Worm (Caenorhabditis elegans): ENCODE results near the gene kcnl-3.

Gene kcnl-3

DNA sequence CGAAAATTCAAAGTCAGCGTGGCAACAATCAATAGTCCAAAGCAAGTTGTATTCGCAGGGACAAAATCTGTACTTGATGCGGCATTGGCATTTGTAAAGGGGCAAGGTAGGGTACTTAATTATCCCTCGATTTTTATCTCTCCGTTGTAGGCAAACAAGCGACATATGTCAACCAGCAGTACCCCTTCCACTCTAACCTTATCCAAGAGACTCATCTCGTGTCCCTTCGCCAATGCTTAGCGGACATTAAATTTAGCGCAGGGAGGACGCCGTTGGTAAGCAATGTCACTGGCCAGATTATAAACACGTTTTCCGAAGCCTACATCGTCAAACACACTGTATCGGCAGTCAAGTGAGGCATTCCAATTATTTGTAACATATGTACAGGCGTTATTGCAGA, 42.7 kb downstream of the kcnl-3 start (continued):
- TF ChIP-seq cey-2 (tag; optimal IDR thresholded peaks at IDR 0.05; ENCODE audit: borderline replicate concordance, insufficient read depth): peak; percentile 66
- peak; percentile 96 for TF ChIP-seq F10B5.3 (tag; optimal IDR thresholded peaks at IDR 0.05)
- peak; percentile 98 for TF ChIP-seq duxl-1 (tag; optimal IDR thresholded peaks at IDR 0.05; ENCODE audit: poor library complexity)
- peak; percentile 83 for TF ChIP-seq fos-1 (tag; optimal IDR thresholded peaks at IDR 0.05)
- TF ChIP-seq dmd-6 (GFP tag; IDR thresholded peaks at IDR 0.05): peak; percentile 97
- peak; percentile 95 for TF ChIP-seq lin-13 (GFP tag; optimal IDR thresholded peaks at IDR 0.05)
- peak; percentile 92 for TF ChIP-seq vab-7 (GFP tag; IDR thresholded peaks at IDR 0.05)
- TF ChIP-seq lin-1 (GFP tag; IDR thresholded peaks at IDR 0.05): peak; percentile 85
- TF ChIP-seq attf-4 (tag; optimal IDR thresholded peaks at IDR 0.05): peak; percentile 83
- TF ChIP-seq dmd-8 (GFP tag; IDR thresholded peaks at IDR 0.05): peak; percentile 73
- peak; percentile 92 for TF ChIP-seq saeg-2 (GFP tag; IDR thresholded peaks at IDR 0.05)
- peak; percentile 99 for TF ChIP-seq mep-1 (tag; optimal IDR thresholded peaks at IDR 0.05)
- TF ChIP-seq jun-1 (tag; optimal IDR thresholded peaks at IDR 0.05): peak; percentile 99
- no peak for TF ChIP-seq lin-39 (tag; optimal IDR thresholded peaks at IDR 0.05)
- peak; percentile 62; the same call in 1 of the 2 replicates for TF ChIP-seq snpc-1.2 (GFP tag; IDR thresholded peaks at IDR 0.05)
- peak; percentile 89 for TF ChIP-seq nhr-41 (GFP tag; IDR thresholded peaks at IDR 0.05)
- TF ChIP-seq ztf-11 (tag; optimal IDR thresholded peaks at IDR 0.05): peak; percentile 76
- TF ChIP-seq mxl-2 (GFP tag; conservative IDR thresholded peaks at IDR 0.05): peak; percentile 87
- TF ChIP-seq mdt-29 (GFP tag; IDR thresholded peaks at IDR 0.05): peak; percentile 92
- TF ChIP-seq mes-2 (tag; optimal IDR thresholded peaks at IDR 0.05; ENCODE audit: poor library complexity, severe bottlenecking): peak; percentile 97
- TF ChIP-seq set-16 (GFP tag; IDR thresholded peaks at IDR 0.05): no peak

DNA sequence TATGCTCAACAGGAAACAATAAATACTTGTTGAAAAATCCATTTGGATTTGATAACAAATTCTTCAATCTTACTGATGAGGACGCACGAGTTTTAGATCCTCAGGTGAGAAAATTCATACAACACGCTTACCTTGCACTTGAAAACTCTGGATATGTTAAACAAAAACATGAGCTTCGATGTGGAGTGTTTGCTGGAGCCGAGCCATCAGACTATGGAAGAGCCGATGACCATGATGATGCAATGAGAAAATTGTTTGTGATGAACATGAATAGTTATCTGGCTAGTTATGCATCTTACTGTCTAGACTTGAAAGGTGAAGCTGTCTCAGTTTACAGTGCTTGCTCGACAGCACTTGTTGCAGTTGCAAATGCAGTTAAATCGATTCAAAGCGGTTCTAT, 47.3 kb downstream of the kcnl-3 start:
- TF ChIP-seq unc-62 (GFP tag; optimal IDR thresholded peaks at IDR 0.05 in 1 of 2) (peak in 1 of 2 experiments; percentile 94), unc-62 (tag; optimal IDR thresholded peaks at IDR 0.05) (no peak), zfp-2 (tag; optimal IDR thresholded peaks at IDR 0.05) (no peak)

Data from whole organism, L4 larva.